Worm (Caenorhabditis elegans) whole organism, L2 larva: Measurements from ENCODE around the gene twk-3.

Experiments used
- ceh-82 ChIP-seq: fragments of 150-350 bp; optimal IDR thresholded peaks from 2 replicates; lab custom pipeline; 2014; ENCODE audit warnings: missing biosample characterization, missing genetic modification characterization
- fos-1 ChIP-seq: fragments of 150-350 bp; optimal IDR thresholded peaks from 2 replicates; lab custom pipeline; 2014; ENCODE audit warnings: missing biosample characterization, missing genetic modification characterization
- gmeb-1 ChIP-seq: fragments of 150-350 bp; optimal IDR thresholded peaks from 2 replicates; lab custom pipeline; 2014; ENCODE audit warnings: missing biosample characterization, missing genetic modification characterization
- snpc-4 ChIP-seq: fragments of 150-350 bp; optimal IDR thresholded peaks from 2 replicates; lab custom pipeline; 2014; ENCODE audit warnings: missing biosample characterization, missing genetic modification characterization
- unc-55 ChIP-seq: fragments of 150-350 bp; sonication (generic microtip); optimal IDR thresholded peaks from 3 replicates; lab custom pipeline; 2014; ENCODE audit warnings: missing biosample characterization, missing genetic modification reagents, missing genetic modification characterization
- ztf-4 ChIP-seq: fragments of 150-350 bp; optimal IDR thresholded peaks from 2 replicates; lab custom pipeline; 2014; ENCODE audit warnings: missing biosample characterization, missing genetic modification characterization

The twk-3 gene

DNA sequence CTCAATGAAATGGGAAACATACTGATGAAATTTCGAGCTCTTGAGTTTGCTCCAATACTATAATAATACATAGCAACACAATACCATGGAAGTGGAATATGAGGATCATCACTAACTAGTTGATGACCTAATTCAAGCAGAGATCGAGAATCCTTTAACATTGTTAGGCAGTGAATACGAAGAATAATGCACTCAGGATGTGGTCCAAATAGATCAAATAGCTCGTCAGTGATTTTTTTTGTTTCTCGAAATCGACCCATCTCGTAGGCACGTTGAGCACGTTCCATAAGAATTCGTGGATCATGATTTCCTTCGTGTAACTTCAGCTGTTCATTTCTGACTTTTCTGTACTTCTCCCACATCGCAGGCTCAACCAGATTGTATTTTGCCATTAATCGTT lies 51.7 kb downstream of the twk-3 start:
- TF ChIP-seq snpc-4 (tag; lab: Kevin White, UChicago) (no peak), ceh-82 (no peak), ztf-4 (tag; lab: Kevin White, UChicago) (no peak), gmeb-1 (tag; lab: Kevin White, UChicago) (no peak), fos-1 (tag; lab: Kevin White, UChicago) (no peak), unc-55 (GFP tag; lab: Kevin White, UChicago) (no peak)
